In genomic region chr2L:14505004-14505835, dm6 we compare ENCODE assay signal across 5 fruit fly cellular contexts.
TF ChIP-seq lines count a peak whose summit lies in the region.

No protein-coding gene starts in this region.

TF ChIP-seq in whole organism, adult, 20 proteins besides CTCF, POLR2A, EP300 and RAD21 (continued from another document):
- TF ChIP-seq Hr96 (GFP tag; optimal IDR thresholded peaks at IDR 0.05; lab: Kevin White, UChicago) (peak; percentile 47), Mnt (GFP tag; optimal IDR thresholded peaks at IDR 0.05; lab: Kevin White, UChicago) (peak; percentile 61)

TF ChIP-seq in whole organism, embryonic, 481 proteins besides CTCF, POLR2A, EP300 and RAD21 (continued from another document and continues in another):
- TF ChIP-seq stwl (tag; optimal IDR thresholded peaks at IDR 0.05; lab: Kevin White, UChicago) = peak; percentile 96
- TF ChIP-seq bigmax (GFP tag; optimal IDR thresholded peaks at IDR 0.05; lab: Kevin White, UChicago) = peak; percentile 63
- peak; percentile 50; the same call in 2 of the 3 replicates for TF ChIP-seq CG2889 (GFP tag; IDR thresholded peaks at IDR 0.05; lab: Robert Waterston, UW)
- no peak for TF ChIP-seq BEAF-32 (GFP tag; optimal IDR thresholded peaks at IDR 0.05; lab: Kevin White, UChicago)
- peak; percentile 76 for TF ChIP-seq CG17385 (GFP tag; optimal IDR thresholded peaks at IDR 0.05; lab: Kevin White, UChicago)
- TF ChIP-seq Hmx (GFP tag; optimal IDR thresholded peaks at IDR 0.05; lab: Kevin White, UChicago) = no peak
- peak; percentile 86 for TF ChIP-seq cato (GFP tag; optimal IDR thresholded peaks at IDR 0.05; lab: Kevin White, UChicago; ENCODE audit: borderline replicate concordance)
- TF ChIP-seq Doc2 (GFP tag; IDR thresholded peaks at IDR 0.05; lab: Robert Waterston, UW) = no peak
- peak; percentile 1 for TF ChIP-seq ab (GFP tag; optimal IDR thresholded peaks at IDR 0.05; lab: Kevin White, UChicago)
- no peak for TF ChIP-seq pros (GFP tag; optimal IDR thresholded peaks at IDR 0.05; lab: Kevin White, UChicago)
- no peak for TF ChIP-seq pan (optimal IDR thresholded peaks at IDR 0.05; lab: Kevin White, UChicago)
- peak in 1 of 2 experiments; percentile 69 for TF ChIP-seq pan (GFP tag; optimal IDR thresholded peaks at IDR 0.05 in 1 of 2, IDR thresholded peaks at IDR 0.05 in 1 of 2)
- TF ChIP-seq CrebB (tag; optimal IDR thresholded peaks at IDR 0.05; lab: Kevin White, UChicago) = peak; percentile 90
- peak; percentile 87 for TF ChIP-seq pnt (GFP tag; optimal IDR thresholded peaks at IDR 0.05; lab: Kevin White, UChicago)
- TF ChIP-seq dm (GFP tag; optimal IDR thresholded peaks at IDR 0.05; lab: Kevin White, UChicago) = peak; percentile 75
- TF ChIP-seq CG4730 (GFP tag; IDR thresholded peaks at IDR 0.05; lab: Robert Waterston, UW) = peak; percentile 43; the same call in 1 of the 2 replicates
- peak; percentile 94 for TF ChIP-seq Kr (GFP tag; optimal IDR thresholded peaks at IDR 0.05; lab: Kevin White, UChicago)
- peak; percentile 91 for TF ChIP-seq gsb-n (tag; optimal IDR thresholded peaks at IDR 0.05; lab: Kevin White, UChicago)
- TF ChIP-seq CG15514 (GFP tag; optimal IDR thresholded peaks at IDR 0.05; lab: Kevin White, UChicago) = peak; percentile 86
- peak; percentile 90 for TF ChIP-seq PHDP (tag; optimal IDR thresholded peaks at IDR 0.05; lab: Kevin White, UChicago)
- no peak for TF ChIP-seq Lpt (GFP tag; optimal IDR thresholded peaks at IDR 0.05; lab: Kevin White, UChicago)
- 0 out of 2 replicates have a peak, but pooled peaks have one; percentile 29 for TF ChIP-seq CG16779 (GFP tag; IDR thresholded peaks at IDR 0.05; lab: Robert Waterston, UW)
- TF ChIP-seq CG14860 (GFP tag; IDR thresholded peaks at IDR 0.05; lab: Robert Waterston, UW; ENCODE audit: partially characterized antibody) = no peak
- TF ChIP-seq CG13287 (GFP tag; IDR thresholded peaks at IDR 0.05; lab: Robert Waterston, UW; ENCODE audit: partially characterized antibody) = no peak
- TF ChIP-seq da (GFP tag; optimal IDR thresholded peaks at IDR 0.05; lab: Kevin White, UChicago) = peak; percentile 92
- TF ChIP-seq CG33213 (GFP tag; optimal IDR thresholded peaks at IDR 0.05; lab: Kevin White, UChicago) = peak; percentile 91
- no peak for TF ChIP-seq nerfin-2 (GFP tag; IDR thresholded peaks at IDR 0.05; lab: Robert Waterston, UW; ENCODE audit: partially characterized antibody)
- TF ChIP-seq CG2875 (GFP tag; optimal IDR thresholded peaks at IDR 0.05; lab: Kevin White, UChicago) = peak; percentile 98
- TF ChIP-seq CG42726 (GFP tag; IDR thresholded peaks at IDR 0.05; lab: Robert Waterston, UW; ENCODE audit: partially characterized antibody) = no peak
- TF ChIP-seq CG2116 (GFP tag; optimal IDR thresholded peaks at IDR 0.05; lab: Kevin White, UChicago) = peak; percentile 77

TF ChIP-seq in whole organism, prepupa, 60 proteins besides CTCF, POLR2A, EP300 and RAD21 (continued from another document and continues in another):
- TF ChIP-seq CG31627 (GFP tag; optimal IDR thresholded peaks at IDR 0.05; lab: Kevin White, UChicago) (no peak), Sox102F (GFP tag; optimal IDR thresholded peaks at IDR 0.05; lab: Kevin White, UChicago) (peak; percentile 50), dsx (GFP tag; optimal IDR thresholded peaks at IDR 0.05; lab: Kevin White, UChicago; ENCODE audit: poor library complexity, severe bottlenecking) (no peak), CG10669 (GFP tag; optimal IDR thresholded peaks at IDR 0.05; lab: Kevin White, UChicago) (peak; percentile 41), OdsH (GFP tag; optimal IDR thresholded peaks at IDR 0.05; lab: Kevin White, UChicago) (peak; percentile 40), spab (GFP tag; optimal IDR thresholded peaks at IDR 0.05; lab: Kevin White, UChicago) (peak; percentile 62), Ets21C (GFP tag; optimal IDR thresholded peaks at IDR 0.05; lab: Kevin White, UChicago) (no peak), CG15336 (GFP tag; IDR thresholded peaks at IDR 0.05; lab: Robert Waterston, UW) (no peak), cyc (GFP tag; optimal IDR thresholded peaks at IDR 0.05; lab: Kevin White, UChicago) (peak; percentile 7), esn (GFP tag; optimal IDR thresholded peaks at IDR 0.05; lab: Kevin White, UChicago) (peak; percentile 69), fd85E (GFP tag; optimal IDR thresholded peaks at IDR 0.05; lab: Kevin White, UChicago) (peak; percentile 14), ss (GFP tag; optimal IDR thresholded peaks at IDR 0.05; lab: Kevin White, UChicago) (no peak), CG6808 (GFP tag; optimal IDR thresholded peaks at IDR 0.05; lab: Kevin White, UChicago) (peak; percentile 14), achi (GFP tag; optimal IDR thresholded peaks at IDR 0.05; lab: Kevin White, UChicago) (peak; percentile 62), Sox15 (GFP tag; optimal IDR thresholded peaks at IDR 0.05; lab: Kevin White, UChicago) (no peak), CG11902 (GFP tag; optimal IDR thresholded peaks at IDR 0.05; lab: Kevin White, UChicago) (no peak), fd59A (GFP tag; optimal IDR thresholded peaks at IDR 0.05; lab: Kevin White, UChicago) (peak; percentile 35), Eip75B (GFP tag; optimal IDR thresholded peaks at IDR 0.05; lab: Kevin White, UChicago) (peak; percentile 29), Ets96B (tag; optimal IDR thresholded peaks at IDR 0.05; lab: Kevin White, UChicago) (no peak), CG6276 (GFP tag; optimal IDR thresholded peaks at IDR 0.05; lab: Kevin White, UChicago) (no peak), Hr4 (GFP tag; optimal IDR thresholded peaks at IDR 0.05; lab: Kevin White, UChicago) (peak; percentile 14), topi (GFP tag; optimal IDR thresholded peaks at IDR 0.05; lab: Kevin White, UChicago) (peak; percentile 48), CG6163 (GFP tag; IDR thresholded peaks at IDR 0.05; lab: Robert Waterston, UW) (peak; percentile 45; the same call in 2 of the 3 replicates), vri (GFP tag; optimal IDR thresholded peaks at IDR 0.05; lab: Kevin White, UChicago) (peak; percentile 32), CG7368 (GFP tag; optimal IDR thresholded peaks at IDR 0.05; lab: Kevin White, UChicago) (peak; percentile 59), Hr38 (GFP tag; optimal IDR thresholded peaks at IDR 0.05; lab: Kevin White, UChicago) (no peak), CG1621 (tag; optimal IDR thresholded peaks at IDR 0.05; lab: Kevin White, UChicago) (peak; percentile 40), CG8632 (GFP tag; optimal IDR thresholded peaks at IDR 0.05; lab: Kevin White, UChicago) (peak; percentile 61), dac (GFP tag; optimal IDR thresholded peaks at IDR 0.05; lab: Kevin White, UChicago) (no peak), Hr39 (GFP tag; optimal IDR thresholded peaks at IDR 0.05; lab: Kevin White, UChicago) (peak; percentile 13), CG6854 (GFP tag; optimal IDR thresholded peaks at IDR 0.05; lab: Kevin White, UChicago) (no peak), CG10631 (GFP tag; optimal IDR thresholded peaks at IDR 0.05; lab: Kevin White, UChicago) (peak; percentile 65), Gug (GFP tag; IDR thresholded peaks at IDR 0.05; lab: Robert Waterston, UW) (no peak), Eip93F (GFP tag; optimal IDR thresholded peaks at IDR 0.05; lab: Kevin White, UChicago) (no peak)

TF ChIP-seq in whole organism, pupa, 21 proteins besides CTCF, POLR2A, EP300 and RAD21 (continued from another document):
- no peak for TF ChIP-seq CG12605 (GFP tag; IDR thresholded peaks at IDR 0.05; lab: Robert Waterston, UW)
TF ChIP-seq in whole organism, pupa: peak in this region for 17.

TF ChIP-seq in whole organism, wandering third instar larva, 38 proteins besides CTCF, POLR2A, EP300 and RAD21 (continued from another document):
- TF ChIP-seq Rel (GFP tag; optimal IDR thresholded peaks at IDR 0.05; lab: Kevin White, UChicago) (no peak), Rel (tag; optimal IDR thresholded peaks at IDR 0.05; lab: Kevin White, UChicago) (no peak), psq (GFP tag; optimal IDR thresholded peaks at IDR 0.05; lab: Kevin White, UChicago) (peak; percentile 18), Abd-B (GFP tag; optimal IDR thresholded peaks at IDR 0.05; lab: Kevin White, UChicago) (no peak), Dif (GFP tag; optimal IDR thresholded peaks at IDR 0.05; lab: Kevin White, UChicago; ENCODE audit: partially characterized antibody) (no peak), sage (GFP tag; optimal IDR thresholded peaks at IDR 0.05; lab: Kevin White, UChicago) (no peak), CrebA (GFP tag; optimal IDR thresholded peaks at IDR 0.05; lab: Kevin White, UChicago; ENCODE audit: borderline replicate concordance) (no peak), usp (GFP tag; optimal IDR thresholded peaks at IDR 0.05; lab: Kevin White, UChicago) (no peak), woc (GFP tag; optimal IDR thresholded peaks at IDR 0.05; lab: Kevin White, UChicago) (no peak), GATAd (GFP tag; optimal IDR thresholded peaks at IDR 0.05; lab: Kevin White, UChicago) (no peak), h (GFP tag; optimal IDR thresholded peaks at IDR 0.05; lab: Kevin White, UChicago) (peak; percentile 63), Jra (GFP tag; optimal IDR thresholded peaks at IDR 0.05; lab: Kevin White, UChicago) (peak; percentile 41), Hr78 (GFP tag; optimal IDR thresholded peaks at IDR 0.05; lab: Kevin White, UChicago) (no peak), N (GFP tag; optimal IDR thresholded peaks at IDR 0.05; lab: Kevin White, UChicago) (no peak), CG9705 (GFP tag; optimal IDR thresholded peaks at IDR 0.05; lab: Kevin White, UChicago) (no peak), dmrt93B (GFP tag; optimal IDR thresholded peaks at IDR 0.05; lab: Kevin White, UChicago) (peak; percentile 54)
